Fruit fly (Drosophila melanogaster) whole organism: ENCODE data around the gene ppk27.

Source experiments
- CG8478 ChIP-seq: fragments of >200 bp; optimal IDR thresholded peaks from 2 replicates; lab custom pipeline; 2018; ENCODE audit warnings: inconsistent platforms
- Dll ChIP-seq: fragments of >200 bp; optimal IDR thresholded peaks from 2 replicates; lab custom pipeline; 2017
- EcR ChIP-seq, 2 experiments: fragments of >200 bp; optimal IDR thresholded peaks; 2 replicates each; lab custom pipeline; 2017; ENCODE audit warnings: missing biosample characterization in 2 of 2, missing genetic modification characterization in 2 of 2, missing genetic modification reagents in 2 of 2
- pan ChIP-seq: fragments of >200 bp; optimal IDR thresholded peaks from 2 replicates; lab custom pipeline; 2017
- psq ChIP-seq: fragments of >200 bp; optimal IDR thresholded peaks from 2 replicates; lab custom pipeline; 2017
- usp ChIP-seq: fragments of >200 bp; optimal IDR thresholded peaks from 2 replicates; lab custom pipeline; 2017; ENCODE audit warnings: missing biosample characterization, missing genetic modification characterization, mixed read lengths

Gene ppk27

dm6 chr3L:3752739-3753138 is 2.3 kb downstream of the ppk27 start:
- no peak for TF ChIP-seq psq
- TF ChIP-seq pan (lab: Kevin White, UChicago) = no peak
- TF ChIP-seq EcR (GFP tag; optimal IDR thresholded peaks at IDR 0.05; lab: Kevin White, UChicago) = no peak
- no peak for TF ChIP-seq usp (GFP tag; lab: Kevin White, UChicago)
- TF ChIP-seq CG8478 (lab: Kevin White, UChicago) = no peak
- TF ChIP-seq Dll (lab: Kevin White, UChicago) = no peak

- no peak for TF ChIP-seq pan (lab: Kevin White, UChicago)
- no peak for TF ChIP-seq psq
- no peak for TF ChIP-seq usp (GFP tag; lab: Kevin White, UChicago)
Observed at dm6 chr3L:3747276-3747675, 7.7 kb downstream of the ppk27 start.

dm6 chr3L:3733039-3733599 is 21.9 kb downstream of the ppk27 start:
- TF ChIP-seq CG8478 (lab: Kevin White, UChicago) (no peak), psq (no peak), usp (GFP tag; lab: Kevin White, UChicago) (no peak), pan (lab: Kevin White, UChicago) (no peak), EcR (GFP tag; optimal IDR thresholded peaks at IDR 0.05; lab: Kevin White, UChicago) (no peak), Dll (lab: Kevin White, UChicago) (no peak)

DNA sequence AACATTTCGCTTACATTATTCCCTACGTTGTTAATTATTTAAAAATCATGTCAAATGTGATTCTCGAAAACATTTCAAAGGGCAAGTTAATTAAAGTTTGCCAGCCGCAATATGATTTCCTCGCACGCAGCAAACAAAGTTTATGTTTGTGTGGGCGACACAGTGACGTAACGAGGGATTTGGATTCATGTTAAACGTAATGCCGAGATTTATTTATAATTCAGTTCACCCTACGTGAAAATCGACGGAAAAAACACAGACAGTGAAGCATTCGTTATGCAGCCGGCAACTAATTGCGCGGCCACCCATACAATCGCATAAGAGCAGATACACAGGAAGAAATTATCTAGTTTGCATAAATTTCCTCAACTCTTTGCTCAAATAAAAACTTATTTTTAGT is 28.8 kb downstream of the ppk27 start:
- TF ChIP-seq CG8478 (lab: Kevin White, UChicago) (no peak), usp (GFP tag; lab: Kevin White, UChicago) (no peak), psq (no peak), Dll (lab: Kevin White, UChicago) (no peak), pan (lab: Kevin White, UChicago) (no peak), EcR (GFP tag; optimal IDR thresholded peaks at IDR 0.05; lab: Kevin White, UChicago) (no peak)

- no peak for TF ChIP-seq psq
- TF ChIP-seq Dll (lab: Kevin White, UChicago) = no peak
- TF ChIP-seq CG8478 (lab: Kevin White, UChicago) = no peak
- no peak for TF ChIP-seq EcR (GFP tag; optimal IDR thresholded peaks at IDR 0.05; lab: Kevin White, UChicago)
- TF ChIP-seq usp (GFP tag; lab: Kevin White, UChicago) = no peak
- TF ChIP-seq pan (lab: Kevin White, UChicago) = no peak
Observed at dm6 chr3L:3713725-3714124, 41.3 kb downstream of the ppk27 start, which contains the start of gene CG43089. Gene CG43089 (plus strand): TSS chr3L:3714027.

- TF ChIP-seq usp (GFP tag; lab: Kevin White, UChicago) (no peak), Dll (lab: Kevin White, UChicago) (no peak), CG8478 (lab: Kevin White, UChicago) (no peak), pan (lab: Kevin White, UChicago) (no peak), EcR (GFP tag; optimal IDR thresholded peaks at IDR 0.05; lab: Kevin White, UChicago) (no peak), psq (no peak)
Observed at dm6 chr3L:3712914-3713313, 42.1 kb downstream of the ppk27 start.

dm6 chr3L:3709358-3709757 is 45.6 kb downstream of the ppk27 start:
- TF ChIP-seq Dll (lab: Kevin White, UChicago) (no peak), pan (lab: Kevin White, UChicago) (no peak), psq (no peak), usp (GFP tag; lab: Kevin White, UChicago) (no peak), EcR (GFP tag; optimal IDR thresholded peaks at IDR 0.05; lab: Kevin White, UChicago) (no peak)

- no peak for TF ChIP-seq psq
Observed at dm6 chr3L:3707929-3708328, 47.1 kb downstream of the ppk27 start.

- TF ChIP-seq usp (GFP tag; lab: Kevin White, UChicago) (no peak), pan (lab: Kevin White, UChicago) (no peak), psq (no peak), Dll (lab: Kevin White, UChicago) (no peak), CG8478 (lab: Kevin White, UChicago) (no peak), EcR (GFP tag; optimal IDR thresholded peaks at IDR 0.05; lab: Kevin White, UChicago) (no peak)
Observed at dm6 chr3L:3706782-3707181, 48.2 kb downstream of the ppk27 start.

DNA sequence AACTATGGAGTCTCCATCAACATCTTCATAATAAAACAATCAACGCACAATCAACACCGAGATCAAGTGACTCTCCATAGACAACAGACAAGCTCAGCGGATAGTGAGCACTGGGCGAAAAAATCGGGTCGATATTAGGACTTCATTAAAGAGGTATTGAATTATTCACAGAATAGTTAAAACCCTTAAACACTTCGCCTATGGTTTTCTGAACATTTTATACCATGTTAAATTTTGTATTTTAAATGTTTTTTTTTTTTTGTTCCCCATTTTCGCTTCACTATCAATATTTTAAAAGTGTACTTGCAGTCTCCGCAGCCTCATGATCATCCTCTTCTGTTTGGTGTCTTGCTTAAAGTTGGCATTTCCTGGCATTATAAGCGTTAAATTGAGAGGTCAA is 49.1 kb downstream of the ppk27 start:
- TF ChIP-seq CG8478 (lab: Kevin White, UChicago) (no peak), usp (GFP tag; lab: Kevin White, UChicago) (no peak), EcR (GFP tag; optimal IDR thresholded peaks at IDR 0.05; lab: Kevin White, UChicago) (no peak), pan (lab: Kevin White, UChicago) (no peak), psq (no peak)
